Worm (Caenorhabditis elegans) whole organism, L2 larva: ENCODE data around the gene F54H12.10.
A peak's percentile ranks its signal among the peaks of the same experiment; 100 is the strongest.

ENCODE experiments used
- C34F6.9 ChIP-seq: fragments of 150-350 bp; optimal IDR thresholded peaks from 2 replicates; lab custom pipeline; 2014; ENCODE audit warnings: missing biosample characterization, missing genetic modification characterization
- F13H6.1 ChIP-seq: sonication (generic microtip); optimal IDR thresholded peaks from 2 replicates; lab custom pipeline; 2016; ENCODE audit warnings: missing genetic modification characterization, missing compliant biosample characterization
- alr-1 ChIP-seq: fragments of 150-350 bp; optimal IDR thresholded peaks from 2 replicates; lab custom pipeline; 2014; ENCODE audit warnings: missing biosample characterization, missing genetic modification characterization
- aly-2 ChIP-seq: fragments of 150-350 bp; optimal IDR thresholded peaks from 2 replicates; lab custom pipeline; 2014; ENCODE audit warnings: missing biosample characterization, missing genetic modification characterization
- ceh-16 ChIP-seq: fragments of 150-350 bp; optimal IDR thresholded peaks from 2 replicates; lab custom pipeline; 2014; ENCODE audit warnings: missing biosample characterization, missing genetic modification characterization
- crh-2 ChIP-seq: sonication (generic microtip); optimal IDR thresholded peaks from 2 replicates; lab custom pipeline; 2017; ENCODE audit warnings: missing biosample characterization, missing genetic modification characterization
- dmd-4 ChIP-seq: sonication (generic microtip); optimal IDR thresholded peaks from 2 replicates; lab custom pipeline; 2017; ENCODE audit warnings: missing biosample characterization, missing genetic modification characterization
- fos-1 ChIP-seq: fragments of 150-350 bp; optimal IDR thresholded peaks from 2 replicates; lab custom pipeline; 2014; ENCODE audit warnings: missing biosample characterization, missing genetic modification characterization
- gmeb-1 ChIP-seq: fragments of 150-350 bp; optimal IDR thresholded peaks from 2 replicates; lab custom pipeline; 2014; ENCODE audit warnings: missing biosample characterization, missing genetic modification characterization
- lin-11 ChIP-seq: fragments of 150-350 bp; sonication (generic microtip); optimal IDR thresholded peaks from 2 replicates; lab custom pipeline; 2014; ENCODE audit warnings: missing biosample characterization, missing genetic modification characterization, inconsistent platforms, mixed read lengths
- lsy-2 ChIP-seq, 2 experiments: fragments of 150-350 bp in 1 of 2; sonication (generic microtip) in 1 of 2; optimal IDR thresholded peaks; 2 replicates each; lab custom pipeline; 2014 to 2017; ENCODE audit warnings: missing biosample characterization in 2 of 2, missing genetic modification characterization in 2 of 2
- mab-5 ChIP-seq: fragments of 150-350 bp; optimal IDR thresholded peaks from 2 replicates; lab custom pipeline; 2014; ENCODE audit warnings: missing biosample characterization, missing genetic modification characterization
- mbf-1 ChIP-seq: sonication (generic microtip); optimal IDR thresholded peaks from 2 replicates; lab custom pipeline; 2017; ENCODE audit warnings: missing biosample characterization, missing genetic modification characterization
- mdl-1 ChIP-seq, 2 experiments: fragments of 150-350 bp in 1 of 2; sonication (generic microtip) in 1 of 2; optimal IDR thresholded peaks; 2 replicates each; lab custom pipeline; 2017; ENCODE audit warnings: missing biosample characterization in 2 of 2, missing genetic modification characterization in 2 of 2
- nhr-10 ChIP-seq: sonication (generic microtip); optimal IDR thresholded peaks from 2 replicates; lab custom pipeline; 2017; ENCODE audit warnings: missing biosample characterization, missing genetic modification characterization
- nhr-12 ChIP-seq: fragments of 150-350 bp; optimal IDR thresholded peaks from 2 replicates; lab custom pipeline; 2014; ENCODE audit warnings: missing biosample characterization, missing genetic modification characterization
- nhr-129 ChIP-seq: fragments of 150-350 bp; optimal IDR thresholded peaks from 2 replicates; lab custom pipeline; 2014; ENCODE audit warnings: missing biosample characterization, missing genetic modification characterization
- nhr-25 ChIP-seq: fragments of 150-350 bp; sonication (generic microtip); optimal IDR thresholded peaks from 3 replicates; lab custom pipeline; 2014; ENCODE audit warnings: missing biosample characterization, missing genetic modification characterization
- nhr-77 ChIP-seq: fragments of 150-350 bp; optimal IDR thresholded peaks from 2 replicates; lab custom pipeline; 2014; ENCODE audit warnings: missing biosample characterization, missing genetic modification characterization
- unc-55 ChIP-seq: fragments of 150-350 bp; sonication (generic microtip); optimal IDR thresholded peaks from 3 replicates; lab custom pipeline; 2014; ENCODE audit warnings: missing biosample characterization, missing genetic modification reagents, missing genetic modification characterization
- unc-62 ChIP-seq: fragments of 150-350 bp; optimal IDR thresholded peaks from 2 replicates; lab custom pipeline; 2014; ENCODE audit warnings: missing biosample characterization, missing genetic modification reagents, missing genetic modification characterization
- ztf-1 ChIP-seq: fragments of 200-800 bp; sonication (Bioruptor generic); conservative IDR thresholded peaks from 2 replicates; pipeline ENCODE4 v1.3.6; 2022; ENCODE audit warnings: missing genetic modification characterization, missing compliant biosample characterization
- ztf-11 ChIP-seq: sonication (generic microtip); optimal IDR thresholded peaks from 2 replicates; lab custom pipeline; 2017; ENCODE audit warnings: missing biosample characterization, missing genetic modification characterization

F54H12.10 gene

ce11 chrIII:7911621-7912020, 47.2 kb downstream of the F54H12.10 start, which contains the start of gene ZK688.7:
ZK688.7 (minus strand) TSS chrIII:7911634.
- TF ChIP-seq unc-62 (GFP tag; lab: Kevin White, UChicago) (no peak), crh-2 (tag; lab: Kevin White, UChicago) (peak; percentile 13), lsy-2 (tag; optimal IDR thresholded peaks at IDR 0.05; lab: Kevin White, UChicago) (peak in 1 of 2 experiments; percentile 38), fos-1 (tag; lab: Kevin White, UChicago) (peak; percentile 4), dmd-4 (no peak), mab-5 (tag; lab: Kevin White, UChicago) (no peak), C34F6.9 (tag; lab: Kevin White, UChicago) (peak; percentile 51), nhr-129 (tag; lab: Kevin White, UChicago) (peak; percentile 57), nhr-12 (tag; lab: Kevin White, UChicago) (no peak), mdl-1 (tag; optimal IDR thresholded peaks at IDR 0.05; lab: Kevin White, UChicago) (no peak), nhr-25 (tag; lab: Kevin White, UChicago) (peak; percentile 56), nhr-77 (tag; lab: Kevin White, UChicago) (no peak), lin-11 (tag; lab: Kevin White, UChicago) (no peak)
- TF ChIP-seq, all 48 proteins: peak for 6

- TF ChIP-seq aly-2 (tag; lab: Kevin White, UChicago) (no peak), unc-62 (GFP tag; lab: Kevin White, UChicago) (no peak), lin-11 (tag; lab: Kevin White, UChicago) (no peak), gmeb-1 (tag; lab: Kevin White, UChicago) (no peak), unc-55 (GFP tag; lab: Kevin White, UChicago) (no peak), nhr-25 (tag; lab: Kevin White, UChicago) (no peak), mab-5 (tag; lab: Kevin White, UChicago) (no peak), ztf-11 (tag; lab: Kevin White, UChicago) (no peak), F13H6.1 (tag; lab: Kevin White, UChicago) (no peak), C34F6.9 (tag; lab: Kevin White, UChicago) (no peak), ztf-1 (GFP tag; lab: Robert Waterston, UW) (no peak), nhr-10 (tag; lab: Kevin White, UChicago) (no peak), ceh-16 (tag; lab: Kevin White, UChicago) (no peak), mdl-1 (tag; optimal IDR thresholded peaks at IDR 0.05; lab: Kevin White, UChicago) (no peak), alr-1 (tag; lab: Kevin White, UChicago) (no peak), mbf-1 (tag; lab: Kevin White, UChicago) (no peak)
These were observed 49.5 kb downstream of the F54H12.10 start, which contains the start of gene ZK688.1 for ce11 chrIII:7909263-7909662. ZK688.1 (plus strand) TSS chrIII:7909563.
